Worm (Caenorhabditis elegans) whole organism, L4 larva: ENCODE results near the gene dig-1.

Experiments
- D1046.2 ChIP-seq: fragments of 200-800 bp; sonication (Bioruptor generic); IDR thresholded peaks from 2 replicates; pipeline ENCODE4 v1.3.6; 2022; ENCODE audit warnings: missing genetic modification characterization, missing compliant biosample characterization
- F10B5.3 ChIP-seq: sonication (generic microtip); optimal IDR thresholded peaks from 2 replicates; lab custom pipeline; 2016; ENCODE audit warnings: mild to moderate bottlenecking, missing genetic modification characterization, missing compliant biosample characterization
- F37D6.2 ChIP-seq: sonication (generic microtip); optimal IDR thresholded peaks from 2 replicates; lab custom pipeline; 2016; ENCODE audit warnings: mild to moderate bottlenecking, missing genetic modification characterization, missing compliant biosample characterization
- F44E2.7 ChIP-seq: fragments of 200-800 bp; sonication (Bioruptor generic); IDR thresholded peaks from 2 replicates; pipeline ENCODE4 v2.1.2; 2022; ENCODE audit warnings: missing genetic modification characterization, missing compliant biosample characterization
- F49E8.2 ChIP-seq: sonication (generic microtip); optimal IDR thresholded peaks from 2 replicates; lab custom pipeline; 2016; ENCODE audit warnings: missing compliant biosample characterization, mild to moderate bottlenecking, missing genetic modification characterization, borderline replicate concordance
- Y48G9A.11 ChIP-seq: fragments of 200-800 bp; sonication (Bioruptor generic); IDR thresholded peaks from 2 replicates; pipeline ENCODE4 v1.3.6; 2022; ENCODE audit warnings: missing genetic modification reagents, missing genetic modification characterization, missing compliant biosample characterization
- Y75B8A.6 ChIP-seq: fragments of 200-800 bp; sonication (Bioruptor generic); IDR thresholded peaks from 2 replicates; pipeline ENCODE4 v1.3.6; 2022; ENCODE audit warnings: missing genetic modification reagents, missing genetic modification characterization, missing compliant biosample characterization
- aly-2 ChIP-seq: sonication (generic microtip); optimal IDR thresholded peaks from 2 replicates; lab custom pipeline; 2018; ENCODE audit warnings: missing biosample characterization, missing genetic modification characterization
- ama-1 ChIP-seq: fragments of 150-350 bp; optimal IDR thresholded peaks from 2 replicates; lab custom pipeline; 2014; ENCODE audit warnings: inconsistent platforms, mixed read lengths
- ceh-20 ChIP-seq: fragments of 200-800 bp; sonication (Bioruptor generic); IDR thresholded peaks from 2 replicates; pipeline ENCODE4 v1.3.6; 2022; ENCODE audit warnings: missing genetic modification reagents, missing genetic modification characterization, missing compliant biosample characterization
- ceh-28 ChIP-seq: fragments of 150-350 bp; optimal IDR thresholded peaks from 2 replicates; lab custom pipeline; 2014; ENCODE audit warnings: missing biosample characterization, missing genetic modification reagents, missing genetic modification characterization
- ceh-32 ChIP-seq: sonication (generic microtip); optimal IDR thresholded peaks from 2 replicates; lab custom pipeline; 2016; ENCODE audit warnings: mild to moderate bottlenecking, missing genetic modification characterization, missing compliant biosample characterization; ENCODE audit not compliant: poor library complexity
- ces-1 ChIP-seq: fragments of 150-350 bp; sonication (generic microtip); optimal IDR thresholded peaks from 4 replicates; lab custom pipeline; 2014; ENCODE audit warnings: missing biosample characterization, missing genetic modification reagents, missing genetic modification characterization
- daf-19 ChIP-seq: fragments of 200-800 bp; sonication (Bioruptor generic); conservative IDR thresholded peaks from 2 replicates; pipeline ENCODE4 v1.3.6; 2022; ENCODE audit warnings: missing genetic modification characterization, missing compliant biosample characterization
- dpl-1 ChIP-seq: fragments of 150-350 bp; optimal IDR thresholded peaks from 2 replicates; lab custom pipeline; 2014; ENCODE audit warnings: missing biosample characterization, missing genetic modification reagents, missing genetic modification characterization
- duxl-1 ChIP-seq: sonication (generic microtip); optimal IDR thresholded peaks from 2 replicates; lab custom pipeline; 2016; ENCODE audit warnings: mild to moderate bottlenecking, missing genetic modification characterization, moderate library complexity, missing compliant biosample characterization; ENCODE audit not compliant: poor library complexity
- egl-27 ChIP-seq: sonication (generic microtip); optimal IDR thresholded peaks from 3 replicates; lab custom pipeline; 2017; ENCODE audit warnings: missing biosample characterization, missing genetic modification reagents, missing genetic modification characterization
- egl-43 ChIP-seq: fragments of 200-800 bp; sonication (Bioruptor generic); IDR thresholded peaks from 2 replicates; pipeline ENCODE4 v1.3.6; 2022; ENCODE audit warnings: missing genetic modification reagents, missing genetic modification characterization, missing compliant biosample characterization
- fkh-10 ChIP-seq: fragments of 150-350 bp; optimal IDR thresholded peaks from 2 replicates; lab custom pipeline; 2014; ENCODE audit warnings: missing biosample characterization, missing genetic modification reagents, missing genetic modification characterization
- fos-1 ChIP-seq: fragments of 150-350 bp; optimal IDR thresholded peaks from 2 replicates; lab custom pipeline; 2014; ENCODE audit warnings: missing biosample characterization, missing genetic modification characterization
- hlh-11 ChIP-seq: fragments of 200-800 bp; sonication (Bioruptor generic); optimal IDR thresholded peaks from 2 replicates; lab custom pipeline; 2018; ENCODE audit warnings: mild to moderate bottlenecking, missing genetic modification characterization, missing compliant biosample characterization
- jun-1 ChIP-seq: fragments of 150-350 bp; optimal IDR thresholded peaks from 2 replicates; lab custom pipeline; 2014; ENCODE audit warnings: missing biosample characterization, missing genetic modification reagents, missing genetic modification characterization
- lin-1 ChIP-seq: fragments of 200-800 bp; sonication (Bioruptor generic); IDR thresholded peaks from 2 replicates; pipeline ENCODE4 v1.3.6; 2022; ENCODE audit warnings: missing genetic modification reagents, missing genetic modification characterization, missing compliant biosample characterization
- lin-15B ChIP-seq: fragments of 150-350 bp; sonication (generic microtip); optimal IDR thresholded peaks from 3 replicates; lab custom pipeline; 2014; ENCODE audit warnings: missing biosample characterization, missing genetic modification characterization
- lin-38 ChIP-seq: fragments of 200-800 bp; sonication (Bioruptor generic); IDR thresholded peaks from 2 replicates; pipeline ENCODE4 v1.3.6; 2022; ENCODE audit warnings: missing genetic modification reagents, missing genetic modification characterization, missing compliant biosample characterization
- lir-3 ChIP-seq: sonication (generic microtip); optimal IDR thresholded peaks from 2 replicates; lab custom pipeline; 2016; ENCODE audit warnings: mild to moderate bottlenecking, missing genetic modification characterization, missing compliant biosample characterization
- madf-9 ChIP-seq: fragments of 200-800 bp; sonication (Bioruptor generic); conservative IDR thresholded peaks from 2 replicates; pipeline ENCODE4 v1.3.6; 2022; ENCODE audit warnings: missing genetic modification reagents, missing genetic modification characterization, missing compliant biosample characterization
- mdt-29 ChIP-seq: fragments of 200-800 bp; sonication (Bioruptor generic); IDR thresholded peaks from 2 replicates; pipeline ENCODE4 v1.3.6; 2022; ENCODE audit warnings: missing genetic modification reagents, missing genetic modification characterization, missing compliant biosample characterization
- mep-1 ChIP-seq: fragments of 150-350 bp; sonication (generic microtip); optimal IDR thresholded peaks from 3 replicates; lab custom pipeline; 2014; ENCODE audit warnings: missing biosample characterization, missing genetic modification characterization
- mes-2 ChIP-seq: sonication (generic microtip); optimal IDR thresholded peaks from 2 replicates; lab custom pipeline; 2016; ENCODE audit warnings: missing genotype, mild to moderate bottlenecking, missing genetic modification characterization, missing compliant biosample characterization; ENCODE audit not compliant: poor library complexity, severe bottlenecking
- nhr-237 ChIP-seq: sonication (generic microtip); optimal IDR thresholded peaks from 2 replicates; lab custom pipeline; 2017; ENCODE audit warnings: missing biosample characterization, missing genetic modification characterization
- nhr-25 ChIP-seq: sonication (generic microtip); optimal IDR thresholded peaks from 2 replicates; lab custom pipeline; 2017; ENCODE audit warnings: missing genetic modification characterization, mild to moderate bottlenecking, missing compliant biosample characterization, antibody characterized with exemption, moderate library complexity, borderline replicate concordance; ENCODE audit not compliant: insufficient read depth
- nhr-41 ChIP-seq: fragments of 200-800 bp; sonication (Bioruptor generic); IDR thresholded peaks from 2 replicates; pipeline ENCODE4 v1.3.6; 2022; ENCODE audit warnings: missing genetic modification reagents, missing genetic modification characterization, missing compliant biosample characterization
- nhr-48 ChIP-seq: sonication (generic microtip); optimal IDR thresholded peaks from 2 replicates; lab custom pipeline; 2016; ENCODE audit warnings: mild to moderate bottlenecking, missing genetic modification characterization, missing compliant biosample characterization
- nhr-77 ChIP-seq: fragments of 150-350 bp; optimal IDR thresholded peaks from 2 replicates; lab custom pipeline; 2014; ENCODE audit warnings: missing biosample characterization, missing genetic modification characterization
- pha-4 ChIP-seq, 2 experiments: fragments of 150-350 bp in 1 of 2; fragments of 200-800 bp in 1 of 2; sonication (Bioruptor generic) in 1 of 2; IDR thresholded peaks in 1 of 2; optimal IDR thresholded peaks in 1 of 2; 2 replicates each; pipeline versions ENCODE4 v1.3.6 to Lab custom; 2014 to 2022; ENCODE audit warnings: missing genetic modification characterization in 2 of 2, missing genetic modification reagents in 2 of 2, missing biosample characterization in 1 of 2, missing compliant biosample characterization in 1 of 2
- rbr-2 ChIP-seq: sonication (generic microtip); optimal IDR thresholded peaks from 2 replicates; lab custom pipeline; 2016; ENCODE audit warnings: missing genotype, missing genetic modification characterization, missing compliant biosample characterization
- spr-1 ChIP-seq: sonication (generic microtip); optimal IDR thresholded peaks from 2 replicates; lab custom pipeline; 2016; ENCODE audit warnings: mild to moderate bottlenecking, missing genetic modification characterization, missing compliant biosample characterization
- spr-3 ChIP-seq: fragments of 200-800 bp; sonication (Bioruptor generic); optimal IDR thresholded peaks from 2 replicates; lab custom pipeline; 2018; ENCODE audit warnings: mild to moderate bottlenecking, missing genetic modification characterization, missing compliant biosample characterization
- tag-97 ChIP-seq: fragments of 200-800 bp; sonication (Bioruptor generic); IDR thresholded peaks from 2 replicates; pipeline ENCODE4 v1.3.6; 2022; ENCODE audit warnings: missing genetic modification characterization, missing compliant biosample characterization
- tra-1 ChIP-seq: fragments of 200-800 bp; sonication (Bioruptor generic); IDR thresholded peaks from 2 replicates; pipeline ENCODE4 v1.3.6; 2022; ENCODE audit warnings: missing genetic modification reagents, missing genetic modification characterization, missing compliant biosample characterization
- unc-130 ChIP-seq: sonication (generic microtip); optimal IDR thresholded peaks from 2 replicates; lab custom pipeline; 2016; ENCODE audit warnings: missing genetic modification reagents, missing genetic modification characterization, missing compliant biosample characterization
- unc-62 ChIP-seq, 3 experiments: fragments of 150-350 bp in 1 of 3; sonication (generic microtip); optimal IDR thresholded peaks in 2 of 3; peaks in 1 of 3; 1 replicate in 1 of 3; 2 replicates in 2 of 3; lab custom pipeline; 2014 to 2017; ENCODE audit warnings: missing biosample characterization in 3 of 3, missing genetic modification characterization in 3 of 3, missing genetic modification reagents in 3 of 3, missing genotype in 1 of 3
- vab-7 ChIP-seq: fragments of 200-800 bp; sonication (Bioruptor generic); IDR thresholded peaks from 2 replicates; pipeline ENCODE4 v1.3.6; 2022; ENCODE audit warnings: missing genetic modification reagents, missing genetic modification characterization, missing compliant biosample characterization
- zip-2 ChIP-seq: fragments of 150-350 bp; optimal IDR thresholded peaks from 2 replicates; lab custom pipeline; 2014; ENCODE audit warnings: missing biosample characterization, missing genetic modification characterization
- ztf-7 ChIP-seq: fragments of 150-350 bp; optimal IDR thresholded peaks from 2 replicates; lab custom pipeline; 2014; ENCODE audit warnings: missing biosample characterization, missing genetic modification characterization

Gene dig-1

ce11 chrIII:6746008-6746407, at the start of gene dig-1:
Gene dig-1, plus strand, starts transcription at chrIII:6746308.
- TF ChIP-seq nhr-25: no peak
- TF ChIP-seq unc-62 (GFP tag; optimal IDR thresholded peaks at IDR 0.05 in 1 of 2; lab: Kevin White, UChicago): no peak
- no peak for TF ChIP-seq unc-62 (tag; optimal IDR thresholded peaks at IDR 0.05; lab: Kevin White, UChicago)
- TF ChIP-seq fkh-10: no peak
- TF ChIP-seq nhr-48 (tag; lab: Kevin White, UChicago): no peak
- TF ChIP-seq F49E8.2: no peak
- TF ChIP-seq egl-27 (tag; lab: Kevin White, UChicago): no peak
- no peak for TF ChIP-seq tag-97 (GFP tag; lab: Robert Waterston, UW)
- no peak for TF ChIP-seq egl-43 (GFP tag; lab: Robert Waterston, UW)
- TF ChIP-seq F44E2.7 (GFP tag; lab: Robert Waterston, UW): no peak
- TF ChIP-seq spr-3 (GFP tag; lab: Kevin White, UChicago): no peak
- TF ChIP-seq ama-1: no peak
- TF ChIP-seq aly-2 (tag; lab: Kevin White, UChicago): no peak
- no peak for TF ChIP-seq ztf-7 (tag; lab: Kevin White, UChicago)

ce11 chrIII:6705515-6705914, 40.6 kb upstream of the dig-1 start, which contains the start of gene F37A4.6:
Gene F37A4.6, plus strand, starts transcription at chrIII:6705815.
- TF ChIP-seq ceh-20 (GFP tag; lab: Robert Waterston, UW): no peak
- no peak for TF ChIP-seq nhr-48 (tag; lab: Kevin White, UChicago)
- TF ChIP-seq ces-1 (GFP tag; lab: Kevin White, UChicago): no peak
- TF ChIP-seq daf-19 (GFP tag; lab: Robert Waterston, UW): no peak
- no peak for TF ChIP-seq lin-1 (GFP tag; lab: Robert Waterston, UW)
- TF ChIP-seq, all 104 proteins: peak for 0

- TF ChIP-seq F10B5.3 (tag; lab: Kevin White, UChicago) (no peak), lin-15B (tag; lab: Kevin White, UChicago) (no peak), spr-1 (tag; lab: Kevin White, UChicago) (no peak), mep-1 (tag; lab: Kevin White, UChicago) (no peak), fos-1 (tag; lab: Kevin White, UChicago) (no peak), ceh-32 (no peak), ceh-28 (tag; lab: Kevin White, UChicago) (no peak), unc-130 (peak; percentile 60), spr-3 (GFP tag; lab: Kevin White, UChicago) (no peak), ztf-7 (tag; lab: Kevin White, UChicago) (no peak), nhr-77 (tag; lab: Kevin White, UChicago) (no peak), dpl-1 (GFP tag; lab: Kevin White, UChicago) (peak; percentile 94), Y75B8A.6 (no peak), vab-7 (GFP tag; lab: Robert Waterston, UW) (peak; percentile 46; the same call in 1 of the 2 replicates), Y48G9A.11 (peak; percentile 64), pha-4 (GFP tag; IDR thresholded peaks at IDR 0.05; lab: Robert Waterston, UW) (no peak), pha-4 (tag; optimal IDR thresholded peaks at IDR 0.05; lab: Kevin White, UChicago) (no peak), mes-2 (tag; lab: Kevin White, UChicago) (peak; percentile 66), lin-38 (GFP tag; lab: Robert Waterston, UW) (no peak), duxl-1 (no peak), jun-1 (tag; lab: Kevin White, UChicago) (no peak), D1046.2 (GFP tag; lab: Robert Waterston, UW) (no peak), F37D6.2 (tag; lab: Kevin White, UChicago) (no peak), nhr-237 (tag; lab: Kevin White, UChicago) (no peak), nhr-41 (GFP tag; lab: Robert Waterston, UW) (no peak), tra-1 (GFP tag; lab: Robert Waterston, UW) (no peak), daf-19 (GFP tag; lab: Robert Waterston, UW) (no peak), mdt-29 (GFP tag; lab: Robert Waterston, UW) (no peak), lin-1 (GFP tag; lab: Robert Waterston, UW) (no peak), lir-3 (tag; lab: Kevin White, UChicago) (no peak), hlh-11 (tag; lab: Kevin White, UChicago) (peak; percentile 7), ces-1 (GFP tag; lab: Kevin White, UChicago) (no peak), rbr-2 (tag; lab: Kevin White, UChicago) (no peak), zip-2 (no peak), madf-9 (GFP tag; lab: Robert Waterston, UW) (no peak), ama-1 (no peak), egl-43 (GFP tag; lab: Robert Waterston, UW) (no peak)
Observed at ce11 chrIII:6709983-6710382, 36.1 kb upstream of the dig-1 start, which contains the start of gene isw-1. Gene isw-1, minus strand, starts transcription at chrIII:6710100.
